Worm (Caenorhabditis elegans) whole organism, L4/young adult: ENCODE results near the gene F40F9.3.

ENCODE experiments used
- W03F9.2 ChIP-seq: fragments of 150-350 bp; optimal IDR thresholded peaks from 2 replicates; lab custom pipeline; 2014; ENCODE audit warnings: missing biosample characterization, missing genetic modification characterization
- him-1 ChIP-seq: sonication (generic microtip); optimal IDR thresholded peaks from 2 replicates; lab custom pipeline; 2016; ENCODE audit warnings: missing genotype, missing genetic modification reagents, missing genetic modification characterization, missing compliant biosample characterization

DNA sequence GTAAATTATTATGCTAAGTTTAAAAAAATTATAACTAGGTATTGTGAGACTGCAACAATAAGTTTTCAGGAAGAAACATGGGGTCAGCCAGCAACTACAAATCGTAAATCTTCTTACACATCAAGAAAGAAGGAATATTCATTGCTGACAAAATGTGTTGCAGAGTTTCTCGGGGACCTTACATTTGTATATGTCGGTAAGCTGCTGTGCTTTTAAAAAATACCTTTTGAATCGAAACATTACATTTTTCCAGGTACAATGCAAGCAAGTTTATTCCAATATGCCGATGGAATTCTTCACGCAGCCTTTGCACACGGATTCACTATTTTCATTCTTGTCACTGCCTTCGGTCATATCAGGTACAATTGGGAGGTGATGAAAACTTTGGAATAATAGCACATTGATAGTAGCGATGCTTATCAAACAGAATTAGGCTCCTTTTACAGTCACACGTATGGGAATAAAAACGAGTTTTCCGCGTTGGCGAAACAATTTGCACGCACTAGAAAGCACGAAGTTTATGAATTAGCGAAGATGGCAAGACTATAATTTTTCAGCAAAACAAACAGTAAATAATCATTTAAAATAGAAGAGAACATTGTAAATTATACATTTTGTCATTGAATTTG is 23.2 kb downstream of the F40F9.3 start:
- TF ChIP-seq him-1 (tag; lab: Kevin White, UChicago) (no peak), W03F9.2 (tag; lab: Kevin White, UChicago) (no peak)
